Worm (Caenorhabditis elegans): ENCODE measurements around the gene B0252.5.

- TF ChIP-seq swsn-7 (tag; optimal IDR thresholded peaks at IDR 0.05) (no peak), mep-1 (tag; optimal IDR thresholded peaks at IDR 0.05) (peak; percentile 18), mdl-1 (tag; optimal IDR thresholded peaks at IDR 0.05) (no peak), sox-4 (tag; optimal IDR thresholded peaks at IDR 0.05) (no peak), ces-1 (GFP tag; optimal IDR thresholded peaks at IDR 0.05) (no peak), lin-13 (GFP tag; optimal IDR thresholded peaks at IDR 0.05) (no peak), blmp-1 (tag; optimal IDR thresholded peaks at IDR 0.05) (no peak), grh-1 (GFP tag; IDR thresholded peaks at IDR 0.05) (no peak), elt-2 (tag; optimal IDR thresholded peaks at IDR 0.05) (peak; percentile 52), rnt-1 (tag; optimal IDR thresholded peaks at IDR 0.05) (no peak), lin-39 (tag; optimal IDR thresholded peaks at IDR 0.05) (no peak), pqm-1 (tag; optimal IDR thresholded peaks at IDR 0.05) (no peak), aly-2 (tag; optimal IDR thresholded peaks at IDR 0.05) (no peak), ama-1 (optimal IDR thresholded peaks at IDR 0.05) (no peak)
These were observed 9.0 kb downstream of the B0252.5 start, which contains the start of gene asm-1 for ce11 chrII:6909568-6910122.

All from whole organism, L1 larva.